Worm (Caenorhabditis elegans) whole organism, mixed stage, embryonic: ENCODE results near the gene Y40B10A.11.

Source experiments
- ceh-39 ChIP-seq: fragments of 150-350 bp; optimal IDR thresholded peaks from 2 replicates; lab custom pipeline; 2014; ENCODE audit warnings: missing biosample characterization, missing genetic modification characterization
- elt-3 ChIP-seq: fragments of 150-350 bp; optimal IDR thresholded peaks from 2 replicates; lab custom pipeline; 2014; ENCODE audit warnings: missing biosample characterization, missing genetic modification characterization
- hlh-1 ChIP-seq: fragments of 150-350 bp; optimal IDR thresholded peaks from 2 replicates; lab custom pipeline; 2014; ENCODE audit warnings: missing biosample characterization, missing genetic modification reagents, missing genetic modification characterization
- nhr-2 ChIP-seq: fragments of 150-350 bp; optimal IDR thresholded peaks from 2 replicates; lab custom pipeline; 2014; ENCODE audit warnings: missing biosample characterization, missing genetic modification characterization
- unc-62 ChIP-seq: fragments of 150-350 bp; optimal IDR thresholded peaks from 2 replicates; lab custom pipeline; 2014; ENCODE audit warnings: missing biosample characterization, missing genetic modification reagents, missing genetic modification characterization

ce11 chrV:2050790-2051189, 617 bp downstream of the Y40B10A.11 start:
- no peak for TF ChIP-seq unc-62
- no peak for TF ChIP-seq nhr-2 (tag; lab: Kevin White, UChicago)
- TF ChIP-seq ceh-39, result no peak
- TF ChIP-seq elt-3 (tag; lab: Kevin White, UChicago), result no peak
- no peak for TF ChIP-seq hlh-1 (tag; lab: Kevin White, UChicago)
